Worm (Caenorhabditis elegans) whole organism, L1 larva: Measurements from ENCODE around the gene F01D5.2.
A peak's percentile ranks its signal among the peaks of the same experiment; 100 is the strongest.

Experiments used
- C16A3.4 ChIP-seq: fragments of 150-350 bp; optimal IDR thresholded peaks from 2 replicates; lab custom pipeline; 2014; ENCODE audit warnings: missing biosample characterization, missing genetic modification characterization
- C34B4.2 ChIP-seq: sonication (generic microtip); optimal IDR thresholded peaks from 2 replicates; lab custom pipeline; 2017; ENCODE audit warnings: mild to moderate bottlenecking, missing genetic modification characterization, missing compliant biosample characterization
- aha-1 ChIP-seq: fragments of 150-350 bp; optimal IDR thresholded peaks from 2 replicates; lab custom pipeline; 2014; ENCODE audit warnings: missing biosample characterization, missing genetic modification characterization
- blmp-1 ChIP-seq: fragments of 150-350 bp; optimal IDR thresholded peaks from 2 replicates; lab custom pipeline; 2014; ENCODE audit warnings: missing biosample characterization, missing genetic modification characterization
- ceh-88 ChIP-seq: fragments of 200-800 bp; sonication (Bioruptor generic); IDR thresholded peaks from 2 replicates; pipeline ENCODE4 v1.3.6; 2022; ENCODE audit warnings: missing genetic modification characterization, missing compliant biosample characterization
- dsc-1 ChIP-seq: sonication (generic microtip); optimal IDR thresholded peaks from 2 replicates; lab custom pipeline; 2016; ENCODE audit warnings: mild to moderate bottlenecking, missing genetic modification characterization, missing compliant biosample characterization
- efl-1 ChIP-seq, 4 experiments: fragments of 150-350 bp; optimal IDR thresholded peaks in 3 of 4; peaks in 1 of 4; 1 replicate in 1 of 4; 2 replicates in 3 of 4; lab custom pipeline; 2014; ENCODE audit warnings: missing biosample characterization in 2 of 4, missing genetic modification characterization in 2 of 4, missing genetic modification reagents in 2 of 4
- egl-13 ChIP-seq: sonication (generic microtip); optimal IDR thresholded peaks from 2 replicates; lab custom pipeline; 2016; ENCODE audit warnings: missing genotype, missing genetic modification reagents, missing genetic modification characterization, missing compliant biosample characterization
- elt-3 ChIP-seq, 6 experiments: fragments of 150-350 bp in 1 of 6; sonication (generic microtip); optimal IDR thresholded peaks; 2 replicates each; lab custom pipeline; 2017 to 2018; ENCODE audit warnings: missing biosample characterization in 6 of 6, missing genetic modification characterization in 6 of 6, inconsistent platforms in 1 of 6
- fkh-10 ChIP-seq: sonication (generic microtip); optimal IDR thresholded peaks from 2 replicates; lab custom pipeline; 2017; ENCODE audit warnings: missing biosample characterization, missing genetic modification reagents, missing genetic modification characterization
- fkh-8 ChIP-seq: sonication (generic microtip); optimal IDR thresholded peaks from 2 replicates; lab custom pipeline; 2016; ENCODE audit warnings: mild to moderate bottlenecking, missing genetic modification characterization, missing compliant biosample characterization
- hlh-4 ChIP-seq: sonication (generic microtip); optimal IDR thresholded peaks from 2 replicates; lab custom pipeline; 2016; ENCODE audit warnings: mild to moderate bottlenecking, missing genetic modification characterization, missing compliant biosample characterization
- hpl-2 ChIP-seq: fragments of 150-350 bp; optimal IDR thresholded peaks from 2 replicates; lab custom pipeline; 2014; ENCODE audit warnings: missing biosample characterization, missing genetic modification reagents, missing genetic modification characterization
- isw-1 ChIP-seq: fragments of 200-800 bp; sonication (Bioruptor generic); IDR thresholded peaks from 2 replicates; pipeline ENCODE4 v1.3.6; 2022; ENCODE audit warnings: missing genetic modification characterization, missing compliant biosample characterization
- lin-39 ChIP-seq: fragments of 150-350 bp; optimal IDR thresholded peaks from 2 replicates; lab custom pipeline; 2014; ENCODE audit warnings: missing biosample characterization, missing genetic modification reagents, missing genetic modification characterization
- lir-3 ChIP-seq: sonication (generic microtip); optimal IDR thresholded peaks from 2 replicates; lab custom pipeline; 2016; ENCODE audit warnings: mild to moderate bottlenecking, missing genetic modification characterization, moderate library complexity, missing compliant biosample characterization; ENCODE audit not compliant: poor library complexity
- lsy-2 ChIP-seq, 2 experiments: fragments of 150-350 bp; optimal IDR thresholded peaks; 2 replicates each; lab custom pipeline; 2014; ENCODE audit warnings: missing biosample characterization in 2 of 2, missing genetic modification characterization in 2 of 2
- mep-1 ChIP-seq: fragments of 150-350 bp; optimal IDR thresholded peaks from 2 replicates; lab custom pipeline; 2014; ENCODE audit warnings: missing biosample characterization, missing genetic modification characterization
- nhr-12 ChIP-seq: sonication (generic microtip); optimal IDR thresholded peaks from 2 replicates; lab custom pipeline; 2017; ENCODE audit warnings: missing biosample characterization, missing genetic modification characterization
- nhr-20 ChIP-seq: sonication (generic microtip); optimal IDR thresholded peaks from 2 replicates; lab custom pipeline; 2016; ENCODE audit warnings: mild to moderate bottlenecking, missing genetic modification characterization, missing compliant biosample characterization
- nhr-237 ChIP-seq: fragments of 150-350 bp; optimal IDR thresholded peaks from 2 replicates; lab custom pipeline; 2014; ENCODE audit warnings: missing biosample characterization, missing genetic modification characterization
- nhr-28 ChIP-seq: fragments of 150-350 bp; optimal IDR thresholded peaks from 2 replicates; lab custom pipeline; 2014; ENCODE audit warnings: missing biosample characterization, missing genetic modification characterization
- nhr-47 ChIP-seq: sonication (generic microtip); optimal IDR thresholded peaks from 2 replicates; lab custom pipeline; 2016; ENCODE audit warnings: mild to moderate bottlenecking, missing genetic modification characterization, moderate library complexity, missing compliant biosample characterization
- nhr-71 ChIP-seq: sonication (generic microtip); optimal IDR thresholded peaks from 2 replicates; lab custom pipeline; 2016; ENCODE audit warnings: mild to moderate bottlenecking, missing genetic modification characterization, moderate library complexity, missing compliant biosample characterization
- nhr-76 ChIP-seq: sonication (generic microtip); optimal IDR thresholded peaks from 2 replicates; lab custom pipeline; 2017; ENCODE audit warnings: missing biosample characterization, missing genetic modification characterization
- nhr-85 ChIP-seq: sonication (generic microtip); peaks from one replicate; lab custom pipeline; 2016; ENCODE audit warnings: missing genetic modification characterization, inconsistent platforms, missing compliant biosample characterization
- nhr-90 ChIP-seq: sonication (generic microtip); optimal IDR thresholded peaks from 2 replicates; lab custom pipeline; 2016; ENCODE audit warnings: mild to moderate bottlenecking, missing genetic modification characterization, missing compliant biosample characterization; ENCODE audit not compliant: poor library complexity
- pax-3 ChIP-seq: fragments of 200-800 bp; sonication (Bioruptor generic); optimal IDR thresholded peaks from 2 replicates; lab custom pipeline; 2018; ENCODE audit warnings: mild to moderate bottlenecking, missing genetic modification characterization, moderate library complexity, missing compliant biosample characterization
- pqm-1 ChIP-seq: sonication (generic microtip); optimal IDR thresholded peaks from 3 replicates; lab custom pipeline; 2017; ENCODE audit warnings: missing biosample characterization, missing genetic modification characterization
- skn-1 ChIP-seq: fragments of 150-350 bp; optimal IDR thresholded peaks from 2 replicates; lab custom pipeline; 2014; ENCODE audit warnings: missing biosample characterization, missing genetic modification characterization
- snu-23 ChIP-seq: sonication (generic microtip); optimal IDR thresholded peaks from 2 replicates; lab custom pipeline; 2016; ENCODE audit warnings: missing genetic modification characterization, missing compliant biosample characterization
- sox-4 ChIP-seq: sonication (generic microtip); optimal IDR thresholded peaks from 2 replicates; lab custom pipeline; 2016; ENCODE audit warnings: missing genetic modification characterization, missing compliant biosample characterization
- sup-37 ChIP-seq: fragments of 200-800 bp; sonication (Bioruptor generic); optimal IDR thresholded peaks from 2 replicates; lab custom pipeline; 2018; ENCODE audit warnings: mild to moderate bottlenecking, missing genetic modification characterization, missing compliant biosample characterization
- tbx-2 ChIP-seq: sonication (generic microtip); optimal IDR thresholded peaks from 2 replicates; lab custom pipeline; 2016; ENCODE audit warnings: missing genetic modification characterization, missing compliant biosample characterization
- unc-130 ChIP-seq: fragments of 150-350 bp; optimal IDR thresholded peaks from 2 replicates; lab custom pipeline; 2017; ENCODE audit warnings: missing biosample characterization, missing genetic modification characterization, inconsistent platforms
- unc-62 ChIP-seq: fragments of 150-350 bp; optimal IDR thresholded peaks from 2 replicates; lab custom pipeline; 2014; ENCODE audit warnings: missing biosample characterization, missing genetic modification reagents, missing genetic modification characterization
- vab-15 ChIP-seq: sonication (generic microtip); optimal IDR thresholded peaks from 2 replicates; lab custom pipeline; 2017; ENCODE audit warnings: missing genotype, mild to moderate bottlenecking, missing genetic modification characterization, missing compliant biosample characterization
- xbp-1 ChIP-seq: sonication (generic microtip); optimal IDR thresholded peaks from 2 replicates; lab custom pipeline; 2016; ENCODE audit warnings: missing genetic modification characterization, missing compliant biosample characterization
- zip-4 ChIP-seq: fragments of 200-800 bp; sonication (Bioruptor generic); optimal IDR thresholded peaks from 2 replicates; lab custom pipeline; 2018; ENCODE audit warnings: mild to moderate bottlenecking, missing genetic modification characterization, moderate library complexity, missing compliant biosample characterization
- ztf-11 ChIP-seq, 2 experiments: sonication (generic microtip); optimal IDR thresholded peaks; 2 replicates each; lab custom pipeline; 2016 to 2017; ENCODE audit warnings: missing genetic modification characterization in 2 of 2, missing biosample characterization in 1 of 2, missing compliant biosample characterization in 1 of 2
- ztf-4 ChIP-seq: fragments of 150-350 bp; optimal IDR thresholded peaks from 2 replicates; lab custom pipeline; 2014; ENCODE audit warnings: missing biosample characterization, missing genetic modification characterization

The F01D5.2 gene

DNA sequence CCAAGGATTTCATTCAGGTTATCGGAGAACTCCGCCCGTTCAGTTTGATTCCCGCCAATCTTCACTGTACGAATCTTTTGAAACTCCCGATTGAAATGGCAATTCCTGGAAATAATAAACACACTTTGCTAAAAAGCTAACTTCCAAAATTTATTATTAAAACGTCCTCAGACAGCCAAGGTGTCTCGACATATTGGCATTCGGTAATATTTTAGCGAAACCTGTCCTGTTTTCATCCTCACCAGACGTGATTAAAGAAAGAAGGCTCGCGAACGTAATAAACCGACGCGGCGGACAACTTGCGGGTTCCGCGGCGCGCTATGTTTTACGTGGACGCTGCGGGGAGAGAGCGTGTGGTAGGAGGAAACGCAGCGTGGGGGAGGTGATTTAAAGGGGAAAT lies 19.3 kb upstream of the F01D5.2 start (continued):
- peak; percentile 34 for TF ChIP-seq skn-1 (tag; lab: Kevin White, UChicago)
- peak; percentile 81 for TF ChIP-seq lin-39 (tag; lab: Kevin White, UChicago)
- TF ChIP-seq nhr-28 (tag; lab: Kevin White, UChicago), result no peak
- no peak for TF ChIP-seq aha-1 (tag; lab: Kevin White, UChicago)
- TF ChIP-seq unc-62 (GFP tag; lab: Kevin White, UChicago), result no peak
- TF ChIP-seq dsc-1, result peak; percentile 84
- TF ChIP-seq nhr-47 (tag; lab: Kevin White, UChicago), result peak; percentile 93
- TF ChIP-seq pqm-1 (tag; lab: Kevin White, UChicago), result no peak
- peak in 1 of 2 experiments; percentile 65 for TF ChIP-seq ztf-11 (tag; optimal IDR thresholded peaks at IDR 0.05; lab: Kevin White, UChicago)
- peak in 2 of 6 experiments; percentile 67 to 70 for TF ChIP-seq elt-3 (tag; optimal IDR thresholded peaks at IDR 0.05; lab: Kevin White, UChicago)
- peak; percentile 79 for TF ChIP-seq mep-1 (tag; lab: Kevin White, UChicago)
- TF ChIP-seq ztf-4 (tag; lab: Kevin White, UChicago), result peak; percentile 53
- TF ChIP-seq nhr-20 (tag; lab: Kevin White, UChicago), result peak; percentile 91
- no peak for TF ChIP-seq fkh-10 (GFP tag; lab: Kevin White, UChicago)
- peak; percentile 81 for TF ChIP-seq zip-4 (GFP tag; lab: Kevin White, UChicago)
- peak; percentile 94 for TF ChIP-seq nhr-71 (tag; lab: Kevin White, UChicago)
- TF ChIP-seq C16A3.4 (tag; lab: Kevin White, UChicago), result no peak
- no peak for TF ChIP-seq blmp-1 (tag; lab: Kevin White, UChicago)
- peak; percentile 98 for TF ChIP-seq nhr-90 (tag; lab: Kevin White, UChicago)
- TF ChIP-seq nhr-85 (tag; lab: Kevin White, UChicago), result peak; percentile 97
- peak; percentile 53 to 80 for TF ChIP-seq efl-1 (optimal IDR thresholded peaks at IDR 0.05; lab: Kevin White, UChicago)
- peak; percentile 62 to 96 for TF ChIP-seq efl-1 (GFP tag; optimal IDR thresholded peaks at IDR 0.05 in 1 of 2; lab: Kevin White, UChicago)
- peak; percentile 23 for TF ChIP-seq unc-130 (tag; lab: Kevin White, UChicago)
- no peak for TF ChIP-seq nhr-12
- peak; percentile 85 for TF ChIP-seq sup-37 (GFP tag; lab: Kevin White, UChicago)
- peak; percentile 30 for TF ChIP-seq hlh-4 (tag; lab: Kevin White, UChicago)
- TF ChIP-seq fkh-8 (tag; lab: Kevin White, UChicago), result no peak
- peak; percentile 31 to 80 for TF ChIP-seq lsy-2 (tag; optimal IDR thresholded peaks at IDR 0.05; lab: Kevin White, UChicago)
- peak; percentile 80 for TF ChIP-seq tbx-2 (tag; lab: Kevin White, UChicago)
- TF ChIP-seq xbp-1 (tag; lab: Kevin White, UChicago), result peak; percentile 84
- peak; percentile 5 for TF ChIP-seq C34B4.2 (tag; lab: Kevin White, UChicago)
- peak; percentile 54 for TF ChIP-seq hpl-2 (GFP tag; lab: Kevin White, UChicago)

- TF ChIP-seq ceh-88 (GFP tag; lab: Robert Waterston, UW), result no peak
- TF ChIP-seq nhr-237 (tag; lab: Kevin White, UChicago), result no peak
- no peak for TF ChIP-seq nhr-76 (tag; lab: Kevin White, UChicago)
- no peak for TF ChIP-seq isw-1 (GFP tag; lab: Robert Waterston, UW)
- no peak for TF ChIP-seq vab-15 (tag; lab: Kevin White, UChicago)
- TF ChIP-seq lir-3 (tag; lab: Kevin White, UChicago), result no peak
- TF ChIP-seq egl-13, result no peak
- no peak for TF ChIP-seq pax-3 (tag; lab: Kevin White, UChicago)
- TF ChIP-seq pqm-1 (tag; lab: Kevin White, UChicago), result no peak
- TF ChIP-seq snu-23 (GFP tag; lab: Kevin White, UChicago), result no peak
- TF ChIP-seq sox-4 (tag; lab: Kevin White, UChicago), result no peak
Observed at ce11 chrII:14016865-14017264, 18.0 kb upstream of the F01D5.2 start, which contains the start of gene cyp-37A1. cyp-37A1 (minus strand) TSS chrII:14016965.
